Worm (Caenorhabditis elegans): Measurements from ENCODE around the gene str-101.

Gene str-101

DNA sequence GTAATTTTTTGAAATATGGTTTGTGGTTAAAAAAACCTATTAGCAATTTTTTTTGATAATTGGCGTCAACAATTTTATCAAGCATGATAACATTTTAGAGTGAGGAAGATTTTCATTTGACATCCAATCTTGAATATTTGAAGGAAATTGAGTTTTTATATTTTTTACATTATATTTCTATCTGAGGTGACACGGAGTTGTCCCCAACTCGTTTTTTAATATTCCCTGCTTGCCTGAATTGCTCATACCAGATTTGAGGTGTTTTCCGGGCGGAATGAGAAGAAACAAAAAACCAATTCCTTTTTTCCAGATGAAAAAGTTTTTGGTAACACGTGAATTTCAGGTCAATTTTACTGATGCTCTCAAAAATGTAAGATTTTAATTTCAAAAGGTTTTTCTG is 7.8 kb upstream of the str-101 start, which contains the start of gene Y6E2A.7:
Y6E2A.7 (plus strand) TSS at position 301 of the 400 bp plus-strand sequence.
- TF ChIP-seq alr-1 (tag; optimal IDR thresholded peaks at IDR 0.05; ENCODE audit: borderline replicate concordance) (no peak), sptf-1 (tag; optimal IDR thresholded peaks at IDR 0.05) (no peak), ces-1 (GFP tag; optimal IDR thresholded peaks at IDR 0.05) (no peak), fkh-8 (tag; optimal IDR thresholded peaks at IDR 0.05) (no peak), unc-98 (GFP tag; IDR thresholded peaks at IDR 0.05) (no peak), mab-9 (GFP tag; IDR thresholded peaks at IDR 0.05) (no peak), hlh-17 (GFP tag; optimal IDR thresholded peaks at IDR 0.05; ENCODE audit: borderline replicate concordance) (no peak), zip-4 (GFP tag; optimal IDR thresholded peaks at IDR 0.05) (no peak), elt-2 (tag; optimal IDR thresholded peaks at IDR 0.05) (no peak), pax-3 (tag; optimal IDR thresholded peaks at IDR 0.05) (no peak), zag-1 (tag; optimal IDR thresholded peaks at IDR 0.05) (no peak), nhr-76 (tag; optimal IDR thresholded peaks at IDR 0.05) (no peak), fos-1 (tag; optimal IDR thresholded peaks at IDR 0.05) (no peak), tbx-2 (tag; optimal IDR thresholded peaks at IDR 0.05) (no peak), pag-3 (tag; optimal IDR thresholded peaks at IDR 0.05; ENCODE audit: borderline replicate concordance, insufficient read depth) (no peak), fkh-10 (GFP tag; optimal IDR thresholded peaks at IDR 0.05) (no peak), snpc-4 (tag; optimal IDR thresholded peaks at IDR 0.05) (no peak)

- TF ChIP-seq isw-1 (GFP tag; IDR thresholded peaks at IDR 0.05), result no peak
- no peak for TF ChIP-seq snu-23 (GFP tag; optimal IDR thresholded peaks at IDR 0.05)
- no peak for TF ChIP-seq nhr-20 (tag; optimal IDR thresholded peaks at IDR 0.05)
- TF ChIP-seq pax-3 (tag; optimal IDR thresholded peaks at IDR 0.05), result no peak
- no peak for TF ChIP-seq nhr-28 (tag; optimal IDR thresholded peaks at IDR 0.05)
- no peak for TF ChIP-seq Y116A8C.19 (tag; optimal IDR thresholded peaks at IDR 0.05; ENCODE audit: borderline replicate concordance)
- TF ChIP-seq nhr-84 (tag; optimal IDR thresholded peaks at IDR 0.05), result no peak
- TF ChIP-seq dpl-1 (GFP tag; optimal IDR thresholded peaks at IDR 0.05), result no peak
- TF ChIP-seq unc-98 (GFP tag; IDR thresholded peaks at IDR 0.05), result no peak
- no peak for TF ChIP-seq ces-1 (GFP tag; optimal IDR thresholded peaks at IDR 0.05)
- TF ChIP-seq nhr-11 (tag; optimal IDR thresholded peaks at IDR 0.05), result no peak
- TF ChIP-seq rnt-1 (tag; optimal IDR thresholded peaks at IDR 0.05), result no peak
- TF ChIP-seq nhr-71 (tag; optimal IDR thresholded peaks at IDR 0.05), result no peak
- TF ChIP-seq fkh-4 (tag; optimal IDR thresholded peaks at IDR 0.05; ENCODE audit: borderline replicate concordance), result no peak
- TF ChIP-seq F16B12.6 (tag; optimal IDR thresholded peaks at IDR 0.05), result no peak
These were observed 6.8 kb upstream of the str-101 start, which contains the start of gene Y6E2A.5 for ce11 chrV:15718562-15718961. TSS of gene Y6E2A.5 (minus strand) at chrV:15718662.

- TF ChIP-seq efl-3 (GFP tag; optimal IDR thresholded peaks at IDR 0.05) (no peak), C34B4.2 (tag; optimal IDR thresholded peaks at IDR 0.05) (no peak), snu-23 (GFP tag; optimal IDR thresholded peaks at IDR 0.05) (no peak), pag-3 (tag; optimal IDR thresholded peaks at IDR 0.05; ENCODE audit: borderline replicate concordance, insufficient read depth) (no peak), C04F5.9 (tag; optimal IDR thresholded peaks at IDR 0.05) (no peak), irx-1 (tag; optimal IDR thresholded peaks at IDR 0.05) (no peak), nhr-76 (tag; optimal IDR thresholded peaks at IDR 0.05) (no peak)
These were observed 4.9 kb upstream of the str-101 start, which contains the start of gene Y6E2A.4 for ce11 chrV:15716679-15717078. TSS of gene Y6E2A.4 (minus strand) at chrV:15716779.

ce11 chrV:15715636-15716035 is 3.8 kb upstream of the str-101 start:
- no peak for TF ChIP-seq sup-37 (GFP tag; optimal IDR thresholded peaks at IDR 0.05)
- no peak for TF ChIP-seq blmp-1 (tag; optimal IDR thresholded peaks at IDR 0.05)
- no peak for TF ChIP-seq alr-1 (tag; optimal IDR thresholded peaks at IDR 0.05; ENCODE audit: borderline replicate concordance)
- TF ChIP-seq unc-30 (tag; optimal IDR thresholded peaks at IDR 0.05), result no peak
- TF ChIP-seq swsn-7 (tag; optimal IDR thresholded peaks at IDR 0.05), result no peak
- TF ChIP-seq nhr-11 (tag; optimal IDR thresholded peaks at IDR 0.05), result no peak
- no peak for TF ChIP-seq lin-35 (GFP tag; optimal IDR thresholded peaks at IDR 0.05)
- TF ChIP-seq fkh-10 (GFP tag; optimal IDR thresholded peaks at IDR 0.05), result no peak
- TF ChIP-seq ceh-82 (tag; optimal IDR thresholded peaks at IDR 0.05), result no peak
- TF ChIP-seq nhr-90 (tag; optimal IDR thresholded peaks at IDR 0.05; ENCODE audit: poor library complexity), result no peak
- TF ChIP-seq hlh-17 (GFP tag; optimal IDR thresholded peaks at IDR 0.05; ENCODE audit: borderline replicate concordance), result no peak
- TF ChIP-seq nhr-28 (tag; optimal IDR thresholded peaks at IDR 0.05), result no peak
- TF ChIP-seq skn-1 (tag; optimal IDR thresholded peaks at IDR 0.05), result no peak
- no peak for TF ChIP-seq C04F5.9 (tag; optimal IDR thresholded peaks at IDR 0.05)
